Worm (Caenorhabditis elegans): ENCODE results near the gene C25F9.10.

DNA sequence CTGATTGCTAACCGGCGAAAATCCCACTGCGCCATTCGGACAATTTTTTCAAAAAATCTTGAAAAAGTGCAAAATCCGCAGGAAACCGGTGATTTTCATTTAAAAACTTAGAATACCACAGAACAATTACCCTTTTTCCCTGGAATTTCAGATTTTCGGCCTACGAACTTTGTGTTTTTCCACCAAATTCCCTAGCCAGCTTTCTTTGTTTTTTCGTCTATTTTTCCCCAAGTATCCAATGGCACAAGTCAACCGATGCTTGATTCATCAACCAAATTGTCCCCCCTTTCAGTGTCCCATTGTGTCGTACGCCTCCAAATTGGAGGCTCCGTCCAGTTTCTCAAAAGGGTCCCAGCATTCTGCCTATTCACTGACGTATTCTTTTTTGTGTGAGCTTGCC is 35.3 kb upstream of the C25F9.10 start, which contains the start of gene Y43F8A.1:
- TF ChIP-seq zag-1 (tag; optimal IDR thresholded peaks at IDR 0.05) = no peak
- no peak for TF ChIP-seq unc-55 (GFP tag; optimal IDR thresholded peaks at IDR 0.05)
